Fruit fly (Drosophila melanogaster) whole organism, embryonic: Measurements from ENCODE around the gene CG15445.
A peak's percentile ranks its signal among the peaks of the same experiment; 100 is the strongest.

Source experiments
- CG11696 ChIP-seq: fragments of 200-800 bp; sonication (Bioruptor generic); IDR thresholded peaks from 2 replicates; pipeline ENCODE4 v1.3.6; 2022; ENCODE audit warnings: missing biosample characterization, missing genetic modification characterization
- CG12659 ChIP-seq: fragments of 200-800 bp; sonication (Bioruptor generic); optimal IDR thresholded peaks from 3 replicates; lab custom pipeline; 2017; ENCODE audit warnings: mild to moderate bottlenecking, missing biosample characterization, missing genetic modification reagents, missing genetic modification characterization
- CG13296 ChIP-seq: fragments of 200-800 bp; sonication (Bioruptor generic); optimal IDR thresholded peaks from 3 replicates; lab custom pipeline; 2018; ENCODE audit warnings: missing biosample characterization, mild to moderate bottlenecking, missing genetic modification characterization
- CG13424 ChIP-seq: fragments of 200-800 bp; sonication (Bioruptor generic); optimal IDR thresholded peaks from 2 replicates; lab custom pipeline; 2019; ENCODE audit warnings: missing biosample characterization, mild to moderate bottlenecking, missing genetic modification characterization, moderate library complexity
- CG14965 ChIP-seq: fragments of 200-800 bp; sonication (Bioruptor generic); optimal IDR thresholded peaks from 2 replicates; lab custom pipeline; 2016; ENCODE audit warnings: missing biosample characterization, missing genetic modification characterization, borderline replicate concordance
- CG1529 ChIP-seq: fragments of 200-800 bp; sonication (Bioruptor generic); optimal IDR thresholded peaks from 3 replicates; lab custom pipeline; 2018; ENCODE audit warnings: missing biosample characterization, missing genetic modification characterization
- CG15479 ChIP-seq: fragments of 200-800 bp; sonication (Bioruptor generic); optimal IDR thresholded peaks from 3 replicates; lab custom pipeline; 2019; ENCODE audit warnings: missing biosample characterization, mild to moderate bottlenecking, missing genetic modification characterization, moderate library complexity
- CG18764 ChIP-seq: fragments of 200-800 bp; sonication (Bioruptor generic); optimal IDR thresholded peaks from 3 replicates; lab custom pipeline; 2016; ENCODE audit warnings: missing biosample characterization, missing genetic modification characterization
- CG2678 ChIP-seq: fragments of 200-800 bp; sonication (Bioruptor generic); optimal IDR thresholded peaks from 3 replicates; lab custom pipeline; 2019; ENCODE audit warnings: missing biosample characterization, mild to moderate bottlenecking, missing genetic modification characterization, moderate library complexity
- CG33557 ChIP-seq: fragments of 200-800 bp; sonication (Bioruptor generic); optimal IDR thresholded peaks from 2 replicates; lab custom pipeline; 2019; ENCODE audit warnings: missing biosample characterization, mild to moderate bottlenecking, missing genetic modification characterization, moderate library complexity
- CG42726 ChIP-seq: fragments of 200-800 bp; sonication (Bioruptor generic); IDR thresholded peaks from 2 replicates; pipeline ENCODE4 v1.3.6; 2022; ENCODE audit warnings: missing biosample characterization, missing genetic modification characterization; ENCODE audit not compliant: partially characterized antibody
- CG43689 ChIP-seq: fragments of 200-800 bp; sonication (Bioruptor generic); IDR thresholded peaks from 2 replicates; pipeline ENCODE4 v1.3.6; 2022; ENCODE audit warnings: missing biosample characterization, missing genetic modification characterization
- CG4730 ChIP-seq: fragments of 200-800 bp; sonication (Bioruptor generic); IDR thresholded peaks from 2 replicates; pipeline ENCODE4 v1.3.6; 2022; ENCODE audit warnings: missing biosample characterization, missing genetic modification characterization
- CG4820 ChIP-seq: fragments of 200-800 bp; sonication (Bioruptor generic); optimal IDR thresholded peaks from 3 replicates; lab custom pipeline; 2016; ENCODE audit warnings: missing biosample characterization, missing genetic modification characterization
- CG5953 ChIP-seq: fragments of 200-800 bp; sonication (Bioruptor generic); IDR thresholded peaks from 2 replicates; pipeline ENCODE4 v1.3.6; 2022; ENCODE audit warnings: missing biosample characterization, missing genetic modification characterization
- CG6791 ChIP-seq: fragments of 200-800 bp; sonication (Bioruptor generic); IDR thresholded peaks from 3 replicates; pipeline ENCODE4 v1.3.6; 2022; ENCODE audit warnings: missing biosample characterization, missing genetic modification characterization; ENCODE audit not compliant: partially characterized antibody
- CG8359 ChIP-seq: fragments of 200-800 bp; sonication (Bioruptor generic); optimal IDR thresholded peaks from 2 replicates; lab custom pipeline; 2017; ENCODE audit warnings: missing biosample characterization, mild to moderate bottlenecking, missing genetic modification characterization, borderline replicate concordance
- CG9817 ChIP-seq: fragments of 200-800 bp; sonication (Bioruptor generic); optimal IDR thresholded peaks from 2 replicates; lab custom pipeline; 2018; ENCODE audit warnings: missing biosample characterization, mild to moderate bottlenecking, missing genetic modification characterization, moderate library complexity
- CHES-1-like ChIP-seq: fragments of 200-800 bp; sonication (Bioruptor generic); optimal IDR thresholded peaks from 2 replicates; lab custom pipeline; 2016; ENCODE audit warnings: missing biosample characterization, missing genetic modification characterization
- CkIIα-i1 ChIP-seq: fragments of 200-800 bp; sonication (Bioruptor generic); IDR thresholded peaks from 2 replicates; pipeline ENCODE4 v1.3.6; 2022; ENCODE audit warnings: missing biosample characterization, missing genetic modification characterization
- Ets97D ChIP-seq: fragments of 200-800 bp; sonication (Bioruptor generic); optimal IDR thresholded peaks from 3 replicates; lab custom pipeline; 2016; ENCODE audit warnings: missing biosample characterization, missing genetic modification characterization
- Gsc ChIP-seq: fragments of 200-800 bp; sonication (Bioruptor generic); IDR thresholded peaks from 2 replicates; pipeline ENCODE4 v1.3.6; 2022; ENCODE audit warnings: missing biosample characterization, missing genetic modification characterization
- HLH3B ChIP-seq: fragments of 200-800 bp; sonication (Bioruptor generic); IDR thresholded peaks from 2 replicates; pipeline ENCODE4 v1.3.6; 2022; ENCODE audit warnings: missing biosample characterization, missing genetic modification characterization
- Hsf ChIP-seq: fragments of 200-800 bp; sonication (Bioruptor generic); optimal IDR thresholded peaks from 3 replicates; lab custom pipeline; 2016; ENCODE audit warnings: missing biosample characterization, missing genetic modification characterization
- Mrtf ChIP-seq: fragments of 200-800 bp; sonication (Bioruptor generic); IDR thresholded peaks from 3 replicates; pipeline ENCODE4 v1.3.6; 2022; ENCODE audit warnings: missing biosample characterization, missing genetic modification characterization
- NC2α ChIP-seq: fragments of 200-800 bp; sonication (Bioruptor generic); optimal IDR thresholded peaks from 2 replicates; lab custom pipeline; 2016; ENCODE audit warnings: missing biosample characterization, missing genetic modification characterization
- NFAT ChIP-seq: fragments of 200-800 bp; sonication (Bioruptor generic); IDR thresholded peaks from 2 replicates; pipeline ENCODE4 v1.3.6; 2022; ENCODE audit warnings: missing biosample characterization, missing genetic modification characterization
- Nf-YB ChIP-seq: fragments of 200-800 bp; sonication (Bioruptor generic); optimal IDR thresholded peaks from 3 replicates; lab custom pipeline; 2019; ENCODE audit warnings: missing biosample characterization, mild to moderate bottlenecking, missing genetic modification characterization, moderate library complexity
- NfI ChIP-seq: fragments of 200-800 bp; sonication (Bioruptor generic); optimal IDR thresholded peaks from 3 replicates; lab custom pipeline; 2018; ENCODE audit warnings: missing biosample characterization, mild to moderate bottlenecking, missing genetic modification characterization, moderate library complexity
- Sin3A ChIP-seq: fragments of >200 bp; optimal IDR thresholded peaks from 2 replicates; lab custom pipeline; 2018
- Stat92E ChIP-seq, 3 experiments: fragments of >200 bp in 2 of 3; fragments of 200-800 bp in 1 of 3; sonication (Bioruptor generic) in 1 of 3; optimal IDR thresholded peaks; 2 replicates each; lab custom pipeline; 2017 to 2019; ENCODE audit warnings: missing biosample characterization in 3 of 3, missing genetic modification characterization in 3 of 3, mild to moderate bottlenecking in 1 of 3, moderate library complexity in 1 of 3
- ap ChIP-seq: fragments of 200-800 bp; sonication (Bioruptor generic); IDR thresholded peaks from 2 replicates; pipeline ENCODE4 v1.3.6; 2022; ENCODE audit warnings: missing biosample characterization, missing genetic modification characterization
- cad ChIP-seq: fragments of >200 bp; optimal IDR thresholded peaks from 2 replicates; lab custom pipeline; 2017; ENCODE audit warnings: missing biosample characterization, missing genetic modification characterization
- chinmo ChIP-seq: fragments of 200-800 bp; sonication (Bioruptor generic); IDR thresholded peaks from 4 replicates; pipeline ENCODE4 v1.3.6; 2022; ENCODE audit warnings: missing biosample characterization, missing genetic modification characterization; ENCODE audit not compliant: partially characterized antibody
- corto ChIP-seq: fragments of 200-800 bp; sonication (Bioruptor generic); optimal IDR thresholded peaks from 2 replicates; lab custom pipeline; 2016; ENCODE audit warnings: missing biosample characterization, mild to moderate bottlenecking, missing genetic modification characterization, moderate library complexity
- danr ChIP-seq: fragments of 200-800 bp; sonication (Bioruptor generic); IDR thresholded peaks from 2 replicates; pipeline ENCODE4 v1.3.6; 2022; ENCODE audit warnings: missing biosample characterization, missing genetic modification characterization
- en ChIP-seq: fragments of 200-800 bp; sonication (Bioruptor generic); optimal IDR thresholded peaks from 2 replicates; lab custom pipeline; 2016; ENCODE audit warnings: missing biosample characterization, missing genetic modification characterization
- kay ChIP-seq: fragments of 200-800 bp; sonication (Bioruptor generic); optimal IDR thresholded peaks from 2 replicates; lab custom pipeline; 2016; ENCODE audit warnings: missing biosample characterization, missing genetic modification characterization
- lbe ChIP-seq: fragments of 200-800 bp; sonication (Bioruptor generic); optimal IDR thresholded peaks from 2 replicates; lab custom pipeline; 2016; ENCODE audit warnings: missing biosample characterization, mild to moderate bottlenecking, missing genetic modification characterization
- maf-S ChIP-seq: fragments of 200-800 bp; sonication (Bioruptor generic); optimal IDR thresholded peaks from 2 replicates; lab custom pipeline; 2016; ENCODE audit warnings: missing biosample characterization, missing genetic modification characterization
- nmo ChIP-seq: fragments of 200-800 bp; sonication (Bioruptor generic); optimal IDR thresholded peaks from 2 replicates; lab custom pipeline; 2018; ENCODE audit warnings: missing biosample characterization, mild to moderate bottlenecking, missing genetic modification characterization, moderate library complexity
- pita ChIP-seq: fragments of 200-800 bp; sonication (Bioruptor generic); optimal IDR thresholded peaks from 2 replicates; lab custom pipeline; 2017; ENCODE audit warnings: missing biosample characterization, mild to moderate bottlenecking, missing genetic modification characterization
- prd ChIP-seq, 3 experiments: fragments of >200 bp in 2 of 3; fragments of 200-800 bp in 1 of 3; sonication (Bioruptor generic) in 1 of 3; optimal IDR thresholded peaks in 2 of 3; IDR thresholded peaks in 1 of 3; 2 replicates in 2 of 3; 3 replicates in 1 of 3; pipeline versions ENCODE4 v1.3.6 to Lab custom; 2017 to 2022; ENCODE audit warnings: missing biosample characterization in 1 of 3, missing genetic modification characterization in 1 of 3
- sd ChIP-seq: fragments of 200-800 bp; sonication (Bioruptor generic); optimal IDR thresholded peaks from 3 replicates; lab custom pipeline; 2018; ENCODE audit warnings: missing biosample characterization, mild to moderate bottlenecking, missing genetic modification characterization, moderate library complexity
- slou ChIP-seq: fragments of 200-800 bp; sonication (Bioruptor generic); optimal IDR thresholded peaks from 3 replicates; lab custom pipeline; 2016; ENCODE audit warnings: missing biosample characterization, missing genetic modification characterization

CG15445 gene

dm6 chrX:21124176-21124575, 7.2 kb downstream of the CG15445 start (continued):
- TF ChIP-seq prd (optimal IDR thresholded peaks at IDR 0.05; lab: Kevin White, UChicago) (no peak), prd (GFP tag; IDR thresholded peaks at IDR 0.05; lab: Robert Waterston, UW) (peak; percentile 82), nmo (peak; percentile 81), CG12659 (peak; percentile 53), CG8359 (peak; percentile 32), CG14965 (no peak), chinmo (no peak), Gsc (no peak), CG15479 (GFP tag; lab: Kevin White, UChicago) (no peak), CG13424 (peak; percentile 74), en (no peak), CG5953 (GFP tag; lab: Robert Waterston, UW) (peak; percentile 45; the same call in 1 of the 2 replicates), NFAT (GFP tag; lab: Robert Waterston, UW) (no peak; the same call in 1 of the 2 replicates), cad (GFP tag; lab: Kevin White, UChicago) (no peak), CG42726 (GFP tag; lab: Robert Waterston, UW) (no peak), CG1529 (GFP tag; lab: Kevin White, UChicago) (peak; percentile 39), pita (no peak), Ets97D (GFP tag; lab: Kevin White, UChicago) (no peak), NC2α (GFP tag; lab: Kevin White, UChicago) (no peak), Nf-YB (peak; percentile 51), maf-S (peak; percentile 11), CG18764 (GFP tag; lab: Kevin White, UChicago) (peak; percentile 14), CHES-1-like (no peak), CG11696 (GFP tag; lab: Robert Waterston, UW) (0 out of 2 replicates have a peak, but pooled peaks have one; percentile 27), HLH3B (GFP tag; lab: Robert Waterston, UW) (no peak; the same call in 1 of the 2 replicates), Sin3A (lab: Kevin White, UChicago) (no peak), NfI (GFP tag; lab: Kevin White, UChicago) (peak; percentile 70), CG4820 (peak; percentile 50), sd (tag; lab: Kevin White, UChicago) (no peak), CG9817 (tag; lab: Kevin White, UChicago) (peak; percentile 66), slou (GFP tag; lab: Kevin White, UChicago) (peak; percentile 45), lbe (peak; percentile 79), Hsf (GFP tag; lab: Kevin White, UChicago) (peak; percentile 75), Mrtf (GFP tag; lab: Robert Waterston, UW) (peak; percentile 24; the same call in 1 of the 3 replicates), corto (GFP tag; lab: Kevin White, UChicago) (peak; percentile 13), CG2678 (tag; lab: Kevin White, UChicago) (peak; percentile 81), CG4730 (GFP tag; lab: Robert Waterston, UW) (peak; percentile 45), CkIIα-i1 (GFP tag; lab: Robert Waterston, UW) (no peak), CG43689 (GFP tag; lab: Robert Waterston, UW) (no peak), ap (GFP tag; lab: Robert Waterston, UW) (0 out of 2 replicates have a peak, but pooled peaks have one; percentile 46), CG13296 (GFP tag; lab: Kevin White, UChicago) (peak; percentile 42), danr (GFP tag; lab: Robert Waterston, UW) (no peak), kay (GFP tag; lab: Kevin White, UChicago) (no peak), CG6791 (no peak), Stat92E (GFP tag; optimal IDR thresholded peaks at IDR 0.05; lab: Kevin White, UChicago) (no peak), CG33557 (GFP tag; lab: Kevin White, UChicago) (no peak)
